Fruit fly (Drosophila melanogaster): ENCODE data around the gene KrT95D.

KrT95D gene

dm6 chr3R:24050690-24051440 is 19.2 kb upstream of the KrT95D start, which contains the start of the genes Atg6 and Pisd (continued):
- TF ChIP-seq CG1792 (GFP tag; optimal IDR thresholded peaks at IDR 0.05) (no peak), CG6689 (GFP tag; IDR thresholded peaks at IDR 0.05) (0 out of 2 replicates have a peak, but pooled peaks have one; percentile 33), CG2875 (GFP tag; optimal IDR thresholded peaks at IDR 0.05) (no peak), B-H2 (GFP tag; optimal IDR thresholded peaks at IDR 0.05) (peak; percentile 76), Bteb2 (GFP tag; optimal IDR thresholded peaks at IDR 0.05) (no peak), Hr51 (GFP tag; optimal IDR thresholded peaks at IDR 0.05) (peak in 1 of 2 experiments; percentile 3), p53 (GFP tag; optimal IDR thresholded peaks at IDR 0.05) (no peak), CG30020 (tag; optimal IDR thresholded peaks at IDR 0.05) (peak; percentile 37), usp (GFP tag; optimal IDR thresholded peaks at IDR 0.05) (no peak), az2 (GFP tag; optimal IDR thresholded peaks at IDR 0.05) (no peak), CG2202 (tag; optimal IDR thresholded peaks at IDR 0.05) (no peak), kni (GFP tag; optimal IDR thresholded peaks at IDR 0.05) (peak; percentile 84), H15 (GFP tag; IDR thresholded peaks at IDR 0.05) (no peak), bowl (GFP tag; IDR thresholded peaks at IDR 0.05) (no peak), slbo (GFP tag; IDR thresholded peaks at IDR 0.05) (peak; percentile 59; the same call in 1 of the 2 replicates), CG32772 (GFP tag; IDR thresholded peaks at IDR 0.05) (no peak), abd-A (tag; optimal IDR thresholded peaks at IDR 0.05) (peak; percentile 99), tin (GFP tag; optimal IDR thresholded peaks at IDR 0.05) (peak; percentile 35), CG14441 (GFP tag; IDR thresholded peaks at IDR 0.05) (peak; percentile 28; the same call in 1 of the 2 replicates), CG17361 (GFP tag; IDR thresholded peaks at IDR 0.05) (peak; percentile 47; the same call in 2 of the 3 replicates), Blimp-1 (GFP tag; optimal IDR thresholded peaks at IDR 0.05) (no peak), Med (GFP tag) (peak; percentile 89), CG8359 (GFP tag; optimal IDR thresholded peaks at IDR 0.05; ENCODE audit: borderline replicate concordance) (no peak), CG1832 (GFP tag; optimal IDR thresholded peaks at IDR 0.05) (no peak), CG12942 (GFP tag; optimal IDR thresholded peaks at IDR 0.05) (no peak), unpg (GFP tag; optimal IDR thresholded peaks at IDR 0.05) (peak; percentile 4), sug (tag; optimal IDR thresholded peaks at IDR 0.05) (peak; percentile 81), CG8765 (GFP tag; IDR thresholded peaks at IDR 0.05) (no peak), kah (GFP tag; optimal IDR thresholded peaks at IDR 0.05) (no peak), eyg (GFP tag; optimal IDR thresholded peaks at IDR 0.05) (peak; percentile 16), zen (tag; optimal IDR thresholded peaks at IDR 0.05) (no peak), CG17829 (tag; optimal IDR thresholded peaks at IDR 0.05) (peak; percentile 50), Mad (GFP tag; optimal IDR thresholded peaks at IDR 0.05) (no peak), CG43689 (GFP tag; IDR thresholded peaks at IDR 0.05) (no peak), cas (GFP tag; IDR thresholded peaks at IDR 0.05) (no peak), ssp (GFP tag; IDR thresholded peaks at IDR 0.05) (no peak), tgo (GFP tag; IDR thresholded peaks at IDR 0.05) (peak; percentile 32; the same call in 1 of the 3 replicates), H2.0 (GFP tag; IDR thresholded peaks at IDR 0.05) (no peak), Nf-YB (GFP tag; optimal IDR thresholded peaks at IDR 0.05) (peak; percentile 13), CG7556 (GFP tag; optimal IDR thresholded peaks at IDR 0.05) (no peak), CTCF (GFP tag; optimal IDR thresholded peaks at IDR 0.05) (peak; percentile 66), scrt (GFP tag; optimal IDR thresholded peaks at IDR 0.05) (peak; percentile 30), CG7271 (tag; optimal IDR thresholded peaks at IDR 0.05) (no peak), Vsx1 (GFP tag; optimal IDR thresholded peaks at IDR 0.05) (no peak), HLHmδ (GFP tag; optimal IDR thresholded peaks at IDR 0.05) (no peak), CG4730 (GFP tag; IDR thresholded peaks at IDR 0.05) (no peak), croc (GFP tag; conservative IDR thresholded peaks at IDR 0.05) (no peak), wek (GFP tag; optimal IDR thresholded peaks at IDR 0.05) (no peak), NK7.1 (GFP tag; optimal IDR thresholded peaks at IDR 0.05) (no peak), CG13296 (GFP tag; optimal IDR thresholded peaks at IDR 0.05) (peak; percentile 37)

Data from whole organism, embryonic.